Worm (Caenorhabditis elegans) whole organism, L2 larva: Measurements from ENCODE around the gene Y102A5C.27.
"Not testable (repeated sequence)": the region's sequence is repeated elsewhere in the genome, so short reads cannot be mapped to it uniquely, and the experiment has no call there.

Experiments used
- elt-1 ChIP-seq: fragments of 150-350 bp; optimal IDR thresholded peaks from 2 replicates; lab custom pipeline; 2014; ENCODE audit warnings: missing biosample characterization, missing genetic modification characterization
- gmeb-1 ChIP-seq: fragments of 150-350 bp; optimal IDR thresholded peaks from 2 replicates; lab custom pipeline; 2014; ENCODE audit warnings: missing biosample characterization, missing genetic modification characterization
- lsy-2 ChIP-seq, 2 experiments: fragments of 150-350 bp in 1 of 2; sonication (generic microtip) in 1 of 2; optimal IDR thresholded peaks; 2 replicates each; lab custom pipeline; 2014 to 2017; ENCODE audit warnings: missing biosample characterization in 2 of 2, missing genetic modification characterization in 2 of 2
- nhr-11 ChIP-seq: fragments of 150-350 bp; optimal IDR thresholded peaks from 2 replicates; lab custom pipeline; 2014; ENCODE audit warnings: missing biosample characterization, missing genetic modification characterization
- nhr-12 ChIP-seq: fragments of 150-350 bp; optimal IDR thresholded peaks from 2 replicates; lab custom pipeline; 2014; ENCODE audit warnings: missing biosample characterization, missing genetic modification characterization
- nhr-25 ChIP-seq: fragments of 150-350 bp; sonication (generic microtip); optimal IDR thresholded peaks from 3 replicates; lab custom pipeline; 2014; ENCODE audit warnings: missing biosample characterization, missing genetic modification characterization
- skn-1 ChIP-seq: sonication (generic microtip); optimal IDR thresholded peaks from 2 replicates; lab custom pipeline; 2017; ENCODE audit warnings: missing biosample characterization, missing genetic modification characterization
- snpc-4 ChIP-seq: fragments of 150-350 bp; optimal IDR thresholded peaks from 2 replicates; lab custom pipeline; 2014; ENCODE audit warnings: missing biosample characterization, missing genetic modification characterization
- ztf-1 ChIP-seq: fragments of 200-800 bp; sonication (Bioruptor generic); conservative IDR thresholded peaks from 2 replicates; pipeline ENCODE4 v1.3.6; 2022; ENCODE audit warnings: missing genetic modification characterization, missing compliant biosample characterization

The Y102A5C.27 gene

DNA sequence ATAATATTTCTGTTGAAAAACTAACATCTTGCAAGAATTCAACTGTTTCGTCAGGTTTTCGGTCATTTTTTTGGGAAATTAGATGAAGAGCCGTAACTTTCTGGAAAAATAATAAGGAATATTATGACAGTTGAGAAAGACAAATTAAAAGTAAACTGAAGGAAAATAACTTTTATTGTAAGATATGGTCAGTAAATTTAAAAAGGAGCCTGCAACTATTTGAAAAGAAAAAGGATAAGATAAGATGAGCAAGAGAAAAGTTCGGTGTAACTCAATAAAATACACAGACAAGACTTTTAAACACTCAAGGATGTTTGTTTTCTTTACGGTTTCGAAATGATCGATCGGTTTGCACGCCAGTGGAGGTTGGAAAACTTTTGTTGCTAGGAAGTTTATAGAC lies 38.9 kb downstream of the Y102A5C.27 start, which contains the start of gene fbxa-111:
Gene fbxa-111, minus strand, starts transcription at position 101 of the 400 bp plus-strand sequence.
- TF ChIP-seq nhr-25; elt-1; lsy-2 (tag; optimal IDR thresholded peaks at IDR 0.05; lab: Kevin White, UChicago): not testable (repeated sequence)

DNA sequence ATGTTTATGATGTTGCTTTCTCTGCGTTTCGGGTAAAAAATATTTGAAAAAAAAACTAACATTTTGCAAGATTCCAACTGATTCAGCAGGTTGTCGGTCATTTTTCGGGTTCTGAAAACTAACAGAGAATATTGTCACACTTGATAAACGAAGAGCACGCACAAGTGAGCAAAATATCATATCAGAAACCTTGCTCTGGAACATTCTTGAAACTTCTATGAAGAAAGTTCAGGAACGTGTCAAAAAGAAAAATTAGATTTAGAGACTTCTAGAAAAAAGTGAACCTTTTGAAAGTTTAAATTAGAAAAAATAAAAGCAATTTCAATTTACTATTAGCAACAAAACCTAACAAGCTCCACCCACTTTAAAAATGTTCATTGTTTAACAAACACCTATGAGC lies 40.5 kb downstream of the Y102A5C.27 start, which contains the start of gene fbxa-112:
Gene fbxa-112, minus strand, starts transcription at position 101 of the 400 bp plus-strand sequence.
- not testable (repeated sequence) for TF ChIP-seq skn-1, nhr-12, gmeb-1 (tag; lab: Kevin White, UChicago)

DNA sequence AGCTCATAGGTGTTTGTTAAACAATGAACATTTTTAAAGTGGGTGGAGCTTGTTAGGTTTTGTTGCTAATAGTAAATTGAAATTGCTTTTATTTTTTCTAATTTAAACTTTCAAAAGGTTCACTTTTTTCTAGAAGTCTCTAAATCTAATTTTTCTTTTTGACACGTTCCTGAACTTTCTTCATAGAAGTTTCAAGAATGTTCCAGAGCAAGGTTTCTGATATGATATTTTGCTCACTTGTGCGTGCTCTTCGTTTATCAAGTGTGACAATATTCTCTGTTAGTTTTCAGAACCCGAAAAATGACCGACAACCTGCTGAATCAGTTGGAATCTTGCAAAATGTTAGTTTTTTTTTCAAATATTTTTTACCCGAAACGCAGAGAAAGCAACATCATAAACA lies 49.8 kb downstream of the Y102A5C.27 start, which contains the start of gene fbxa-148:
Gene fbxa-148, plus strand, starts transcription at position 301 of the 400 bp plus-strand sequence.
- TF ChIP-seq nhr-11; snpc-4 (tag; lab: Kevin White, UChicago); ztf-1 (GFP tag; lab: Robert Waterston, UW): not testable (repeated sequence)
